Worm (Caenorhabditis elegans): ENCODE results near the gene dnj-3.
"Not testable (repeated sequence)": the region's sequence is repeated elsewhere in the genome, so short reads cannot be mapped to it uniquely, and the experiment has no call there.

The dnj-3 gene

DNA sequence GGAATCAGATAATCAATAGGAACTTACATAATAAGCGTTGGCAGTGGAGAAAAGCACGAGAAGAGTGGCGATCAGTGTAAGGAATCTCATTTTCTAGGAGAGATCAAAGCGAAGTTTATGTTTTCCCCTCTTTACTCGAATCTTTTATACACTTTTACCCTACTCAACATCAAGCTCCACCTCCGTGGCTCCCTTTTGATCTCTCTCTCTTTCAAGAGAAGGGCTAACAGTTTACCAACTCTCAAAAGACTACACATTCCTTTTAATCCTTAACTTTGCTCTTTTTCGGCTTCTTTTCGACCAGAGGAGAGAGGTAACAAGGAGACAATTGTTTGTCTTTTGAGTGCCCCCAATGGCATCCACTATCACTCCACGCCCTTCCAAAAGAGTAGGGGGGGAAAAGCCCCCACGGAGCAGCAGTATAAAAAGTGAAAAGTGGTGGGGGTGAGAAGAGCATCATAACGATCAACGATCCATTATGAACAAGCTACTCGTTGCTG is 18.8 kb downstream of the dnj-3 start, which contains the start of the genes C01G10.15 and C01G10.6:
TSS of gene C01G10.15 (minus strand) at position 101 of the 500 bp plus-strand sequence.
TSS of gene C01G10.6 (plus strand) at position 450 of the 500 bp plus-strand sequence.
- TF ChIP-seq flt-1 (GFP tag; IDR thresholded peaks at IDR 0.05) (no peak), klf-2 (GFP tag; conservative IDR thresholded peaks at IDR 0.05) (no peak), ztf-29 (GFP tag; IDR thresholded peaks at IDR 0.05) (no peak), tab-1 (GFP tag; IDR thresholded peaks at IDR 0.05) (no peak), ztf-23 (GFP tag; IDR thresholded peaks at IDR 0.05) (no peak), T22C8.4 (GFP tag; IDR thresholded peaks at IDR 0.05) (no peak), med-1 (GFP tag; optimal IDR thresholded peaks at IDR 0.05; ENCODE audit: insufficient read depth) (no peak), ref-1 (GFP tag; conservative IDR thresholded peaks at IDR 0.05) (no peak), cog-1 (tag; optimal IDR thresholded peaks at IDR 0.05) (no peak)

DNA sequence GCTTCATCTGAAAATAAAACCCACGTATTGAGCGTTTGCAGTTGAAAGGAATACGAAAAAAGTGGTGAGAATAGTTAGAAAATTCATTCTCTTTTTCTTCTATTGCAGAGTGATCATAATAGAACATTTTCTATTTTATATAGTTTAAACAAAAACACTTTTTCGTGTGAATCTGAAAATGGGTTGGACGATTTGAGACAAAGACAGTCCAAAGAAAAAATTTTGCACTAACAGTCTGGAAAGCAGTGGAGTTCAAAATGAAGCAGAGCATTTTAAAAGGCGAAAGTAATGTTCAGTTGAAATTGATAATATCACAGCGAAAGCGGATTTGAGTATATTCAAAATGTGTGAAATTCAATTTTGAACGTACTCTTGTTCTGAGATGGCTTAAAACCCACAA is 20.1 kb downstream of the dnj-3 start, which contains the start of gene C01G10.18:
TSS of gene C01G10.18 (minus strand) at position 101 of the 400 bp plus-strand sequence.
- TF ChIP-seq cog-1 (tag; optimal IDR thresholded peaks at IDR 0.05) (no peak), ref-1 (GFP tag; conservative IDR thresholded peaks at IDR 0.05) (no peak), klf-2 (GFP tag; conservative IDR thresholded peaks at IDR 0.05) (no peak), T22C8.4 (GFP tag; IDR thresholded peaks at IDR 0.05) (no peak), ztf-23 (GFP tag; IDR thresholded peaks at IDR 0.05) (no peak), tab-1 (GFP tag; IDR thresholded peaks at IDR 0.05) (no peak), med-1 (GFP tag; optimal IDR thresholded peaks at IDR 0.05; ENCODE audit: insufficient read depth) (no peak), flt-1 (GFP tag; IDR thresholded peaks at IDR 0.05) (no peak), ztf-29 (GFP tag; IDR thresholded peaks at IDR 0.05) (no peak)

DNA sequence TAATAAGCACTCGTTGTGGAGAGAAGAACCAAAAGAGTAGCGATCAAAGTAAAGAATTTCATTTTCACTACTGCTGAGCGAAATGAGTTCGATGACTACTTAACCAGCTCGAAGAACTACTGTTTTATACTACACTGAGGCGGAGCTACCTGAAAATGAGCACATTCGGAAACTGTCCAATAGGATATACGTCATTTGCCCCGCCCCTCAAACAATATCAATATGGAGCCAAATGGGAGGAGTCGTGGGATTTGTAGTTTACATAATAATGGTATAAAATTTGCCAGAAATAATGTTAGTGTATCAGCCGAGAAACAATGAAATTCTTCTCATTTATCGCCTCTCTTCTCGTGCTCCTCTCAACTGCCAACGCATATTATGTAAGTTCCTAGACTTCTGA is 21.0 kb downstream of the dnj-3 start, which contains the start of the genes C01G10.5 and C01G10.4:
TSS of gene C01G10.5 (minus strand) at position 101 of the 400 bp plus-strand sequence.
TSS of gene C01G10.4 (plus strand) at position 303 of the 400 bp plus-strand sequence.
- TF ChIP-seq flt-1 (GFP tag; IDR thresholded peaks at IDR 0.05), result no peak
- no peak for TF ChIP-seq ref-1 (GFP tag; conservative IDR thresholded peaks at IDR 0.05)
- TF ChIP-seq cog-1 (tag; optimal IDR thresholded peaks at IDR 0.05), result no peak
- no peak for TF ChIP-seq ztf-29 (GFP tag; IDR thresholded peaks at IDR 0.05)

DNA sequence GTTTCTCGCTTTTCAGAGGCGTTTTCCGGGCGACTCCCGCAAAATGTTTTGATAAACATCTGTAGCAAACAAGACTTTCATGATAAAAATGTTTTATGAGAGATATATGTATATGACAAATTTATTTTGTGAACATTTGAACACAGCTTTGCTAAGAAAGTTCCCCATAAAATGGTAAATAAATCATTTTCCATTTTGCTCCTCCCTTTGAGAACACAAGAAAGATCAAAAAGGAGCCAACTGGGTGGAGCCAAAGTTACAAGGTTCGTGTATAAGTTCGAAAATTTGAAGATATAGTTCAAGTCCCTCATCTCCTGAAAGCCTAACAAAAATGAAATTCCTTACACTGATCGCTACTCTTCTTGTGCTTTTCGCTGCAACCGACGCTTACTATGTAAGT is 22.0 kb downstream of the dnj-3 start, which contains the start of gene C01G10.17:
TSS of gene C01G10.17 (plus strand) at position 301 of the 400 bp plus-strand sequence.
- TF ChIP-seq klf-2 (GFP tag; conservative IDR thresholded peaks at IDR 0.05), result no peak

DNA sequence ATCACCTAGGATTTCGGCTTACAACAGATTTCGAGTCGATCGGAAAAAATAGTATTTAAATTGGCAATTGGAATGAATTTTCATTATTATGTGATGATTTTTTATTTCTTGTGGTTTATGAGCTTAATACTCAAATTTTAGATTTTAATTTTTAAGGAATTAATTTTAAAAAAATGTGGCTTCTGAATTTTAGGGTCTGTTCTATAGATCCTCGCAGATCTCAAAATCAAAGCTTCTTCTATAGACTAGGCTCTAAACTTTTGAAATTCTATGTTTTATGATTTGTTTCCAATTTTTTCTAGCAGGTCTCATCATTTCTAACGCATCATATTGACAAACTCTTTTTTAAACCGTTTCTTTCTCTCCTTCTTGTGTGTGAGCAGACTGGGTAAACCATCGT is 24.2 kb downstream of the dnj-3 start, which contains the start of gene txt-12:
TSS of gene txt-12 (plus strand) at position 301 of the 400 bp plus-strand sequence.
- TF ChIP-seq flt-1 (GFP tag; IDR thresholded peaks at IDR 0.05), result no peak
- no peak for TF ChIP-seq med-1 (GFP tag; optimal IDR thresholded peaks at IDR 0.05; ENCODE audit: insufficient read depth)
- no peak for TF ChIP-seq T22C8.4 (GFP tag; IDR thresholded peaks at IDR 0.05)
- no peak for TF ChIP-seq tab-1 (GFP tag; IDR thresholded peaks at IDR 0.05)
- TF ChIP-seq ztf-23 (GFP tag; IDR thresholded peaks at IDR 0.05), result no peak
- TF ChIP-seq ref-1 (GFP tag; conservative IDR thresholded peaks at IDR 0.05), result no peak

DNA sequence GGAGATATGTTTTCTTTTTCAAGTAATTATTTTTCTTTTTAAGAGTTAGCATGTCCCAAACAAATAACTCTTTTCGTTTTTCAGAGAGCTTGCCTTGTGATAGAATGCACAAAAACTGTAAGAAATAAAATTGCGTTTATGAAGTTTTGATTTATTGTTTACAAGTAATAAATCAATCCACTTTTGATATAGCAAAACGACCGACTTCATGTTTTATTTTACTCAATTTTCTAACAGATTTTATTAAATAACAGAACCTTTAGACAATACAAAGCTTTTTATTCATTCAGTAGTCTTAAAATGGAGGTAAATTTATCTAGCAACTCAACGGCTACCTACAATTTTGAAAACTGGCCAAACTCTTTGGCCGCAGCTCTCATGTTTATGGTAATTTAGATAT is 26.3 kb downstream of the dnj-3 start, which contains the start of gene srx-78:
TSS of gene srx-78 (plus strand) at position 301 of the 400 bp plus-strand sequence.
- no peak for TF ChIP-seq med-1 (GFP tag; optimal IDR thresholded peaks at IDR 0.05; ENCODE audit: insufficient read depth)
- TF ChIP-seq ztf-29 (GFP tag; IDR thresholded peaks at IDR 0.05), result no peak
- no peak for TF ChIP-seq T22C8.4 (GFP tag; IDR thresholded peaks at IDR 0.05)
- TF ChIP-seq ref-1 (GFP tag; conservative IDR thresholded peaks at IDR 0.05), result no peak
- TF ChIP-seq ztf-23 (GFP tag; IDR thresholded peaks at IDR 0.05), result no peak
- TF ChIP-seq cog-1 (tag; optimal IDR thresholded peaks at IDR 0.05), result no peak
- no peak for TF ChIP-seq tab-1 (GFP tag; IDR thresholded peaks at IDR 0.05)
- TF ChIP-seq flt-1 (GFP tag; IDR thresholded peaks at IDR 0.05), result no peak
- no peak for TF ChIP-seq klf-2 (GFP tag; conservative IDR thresholded peaks at IDR 0.05)

DNA sequence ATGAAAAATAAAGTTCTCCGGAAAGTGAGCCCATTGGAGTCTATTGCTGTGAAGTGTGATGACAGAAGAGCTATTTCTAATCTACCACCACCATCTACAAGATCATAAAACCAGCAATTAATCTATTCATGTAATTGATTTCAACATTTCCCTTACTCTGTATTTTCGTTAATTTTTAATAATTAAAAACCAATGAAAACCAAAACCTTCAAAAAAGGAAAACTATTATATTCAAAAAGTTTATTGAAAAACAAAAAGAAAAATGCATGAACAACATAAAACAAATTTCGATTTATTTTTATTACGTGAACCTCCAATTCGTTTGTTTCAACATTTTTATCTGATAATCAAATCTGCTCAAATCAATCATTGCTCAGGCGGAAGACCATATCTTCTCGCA is 31.0 kb downstream of the dnj-3 start, which contains the start of gene C01G10.1:
TSS of gene C01G10.1 (plus strand) at position 301 of the 400 bp plus-strand sequence.
- TF ChIP-seq ztf-29 (GFP tag; IDR thresholded peaks at IDR 0.05), result no peak
- TF ChIP-seq ref-1 (GFP tag; conservative IDR thresholded peaks at IDR 0.05), result no peak
- TF ChIP-seq klf-2 (GFP tag; conservative IDR thresholded peaks at IDR 0.05), result no peak
- no peak for TF ChIP-seq ztf-23 (GFP tag; IDR thresholded peaks at IDR 0.05)
- TF ChIP-seq tab-1 (GFP tag; IDR thresholded peaks at IDR 0.05), result no peak
- TF ChIP-seq flt-1 (GFP tag; IDR thresholded peaks at IDR 0.05), result no peak
- TF ChIP-seq T22C8.4 (GFP tag; IDR thresholded peaks at IDR 0.05), result no peak
- no peak for TF ChIP-seq med-1 (GFP tag; optimal IDR thresholded peaks at IDR 0.05; ENCODE audit: insufficient read depth)
- TF ChIP-seq cog-1 (tag; optimal IDR thresholded peaks at IDR 0.05), result no peak

DNA sequence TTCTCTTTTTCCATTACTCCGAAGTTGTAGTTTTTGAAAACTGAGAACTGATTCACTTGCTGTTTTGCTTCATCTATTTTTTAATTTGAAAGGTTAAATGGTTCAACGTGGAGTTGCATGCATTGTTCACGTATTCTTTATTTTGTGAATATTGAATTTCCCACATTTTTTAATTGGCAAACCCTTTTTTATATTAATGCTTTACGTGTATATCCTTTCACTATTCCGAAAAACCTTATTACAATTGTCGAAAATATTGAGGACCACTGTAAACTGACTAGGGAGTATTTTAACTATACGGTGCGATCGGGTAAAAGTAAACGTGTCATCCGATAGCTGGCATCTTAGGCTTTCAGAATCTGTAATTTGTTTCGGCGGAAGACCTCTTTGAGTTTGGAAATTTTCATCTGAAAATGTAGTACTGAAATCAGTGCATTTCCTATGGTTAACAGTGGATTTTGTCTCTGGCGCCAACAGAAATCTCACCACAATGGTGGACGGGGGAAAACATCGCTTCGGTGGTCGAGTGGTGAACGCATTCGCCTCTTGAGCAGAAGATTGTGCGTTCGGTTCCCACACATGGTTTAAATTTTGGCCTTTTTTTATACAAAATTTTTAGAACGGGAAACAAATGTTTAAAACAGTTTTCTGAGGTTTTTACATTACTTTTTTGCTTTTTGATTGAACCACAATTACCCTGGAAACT is 37.6 kb downstream of the dnj-3 start, which contains the start of gene C01G10.14:
TSS of gene C01G10.14 (minus strand) at position 51 of the 706 bp plus-strand sequence.
- TF ChIP-seq ztf-23 (GFP tag; IDR thresholded peaks at IDR 0.05); ztf-29 (GFP tag; IDR thresholded peaks at IDR 0.05); ref-1 (GFP tag; conservative IDR thresholded peaks at IDR 0.05): not testable (repeated sequence)

DNA sequence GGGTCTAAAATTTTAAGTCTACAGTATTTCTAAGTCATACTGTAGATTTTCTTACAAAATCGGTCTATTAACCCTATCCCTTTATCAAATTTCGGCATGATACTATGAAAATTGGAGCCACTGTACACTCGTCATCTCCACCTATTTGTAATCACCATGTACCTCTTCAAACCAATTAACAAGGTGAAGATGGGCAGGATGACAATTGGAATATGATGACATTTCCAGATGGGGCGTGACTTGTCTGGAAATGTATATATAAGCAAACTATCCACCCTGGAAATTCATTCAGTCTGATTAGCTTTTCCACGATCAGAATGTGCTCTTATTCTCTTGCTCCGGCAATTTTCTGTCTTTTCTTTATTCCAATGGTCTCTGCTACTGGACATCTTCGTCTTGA is 40.8 kb downstream of the dnj-3 start, which contains the start of gene Y75B12A.2:
TSS of gene Y75B12A.2 (plus strand) at position 301 of the 400 bp plus-strand sequence.
- TF ChIP-seq tab-1 (GFP tag; IDR thresholded peaks at IDR 0.05) (no peak), T22C8.4 (GFP tag; IDR thresholded peaks at IDR 0.05) (no peak)

DNA sequence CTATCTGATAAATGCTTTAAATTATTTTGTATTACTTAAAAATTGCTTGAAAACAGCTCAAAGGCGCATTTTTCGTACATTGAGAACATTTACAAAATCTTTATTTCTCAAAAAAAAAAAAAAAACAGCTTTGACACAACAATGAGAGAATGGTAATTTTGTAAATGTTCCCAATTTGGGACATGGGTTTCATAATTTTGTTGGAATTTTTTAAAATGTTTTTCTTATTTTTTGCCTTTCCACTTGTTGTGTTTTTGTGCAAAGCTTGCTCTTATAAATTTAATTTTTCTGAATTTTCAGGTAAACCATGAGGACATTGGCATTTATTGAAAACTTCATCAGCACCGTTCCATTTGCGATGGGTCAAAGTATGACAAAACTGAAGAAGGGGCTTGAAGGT is 43.2 kb downstream of the dnj-3 start, which contains the start of gene T01G5.7:
TSS of gene T01G5.7 (plus strand) at position 301 of the 400 bp plus-strand sequence.
- TF ChIP-seq tab-1 (GFP tag; IDR thresholded peaks at IDR 0.05), result no peak
- TF ChIP-seq ztf-23 (GFP tag; IDR thresholded peaks at IDR 0.05), result no peak
- TF ChIP-seq flt-1 (GFP tag; IDR thresholded peaks at IDR 0.05), result no peak
- TF ChIP-seq klf-2 (GFP tag; conservative IDR thresholded peaks at IDR 0.05), result no peak
- no peak for TF ChIP-seq med-1 (GFP tag; optimal IDR thresholded peaks at IDR 0.05; ENCODE audit: insufficient read depth)
- no peak for TF ChIP-seq T22C8.4 (GFP tag; IDR thresholded peaks at IDR 0.05)
- no peak for TF ChIP-seq ref-1 (GFP tag; conservative IDR thresholded peaks at IDR 0.05)
- no peak for TF ChIP-seq ztf-29 (GFP tag; IDR thresholded peaks at IDR 0.05)
- TF ChIP-seq cog-1 (tag; optimal IDR thresholded peaks at IDR 0.05), result no peak

Measured in whole organism, midembryonic.